Worm (Caenorhabditis elegans) whole organism, young adult: ENCODE results near the gene htrl-1.

Experiments used
- aptf-2 ChIP-seq: fragments of 200-800 bp; sonication (Bioruptor generic); conservative IDR thresholded peaks from 2 replicates; pipeline ENCODE4 v1.3.6; 2022; ENCODE audit warnings: missing genetic modification reagents, missing genetic modification characterization, missing compliant biosample characterization
- cebp-2 ChIP-seq: fragments of 200-800 bp; sonication (Bioruptor generic); IDR thresholded peaks from 2 replicates; pipeline ENCODE4 v1.3.6; 2022; ENCODE audit warnings: missing genetic modification characterization, missing compliant biosample characterization
- die-1 ChIP-seq: sonication (generic microtip); optimal IDR thresholded peaks from 2 replicates; lab custom pipeline; 2016; ENCODE audit warnings: missing genotype, mild to moderate bottlenecking, missing genetic modification characterization, missing compliant biosample characterization
- dpff-1 ChIP-seq: sonication (generic microtip); optimal IDR thresholded peaks from 2 replicates; lab custom pipeline; 2017; ENCODE audit warnings: mild to moderate bottlenecking, missing genetic modification characterization, missing compliant biosample characterization
- egl-44 ChIP-seq: fragments of 200-800 bp; sonication (Bioruptor generic); IDR thresholded peaks from 2 replicates; pipeline ENCODE4 v1.3.6; 2022; ENCODE audit warnings: missing genetic modification reagents, missing genetic modification characterization, missing compliant biosample characterization
- madf-10 ChIP-seq: sonication (generic microtip); optimal IDR thresholded peaks from 2 replicates; lab custom pipeline; 2016; ENCODE audit warnings: mild to moderate bottlenecking, missing genetic modification characterization, missing compliant biosample characterization
- mcd-1 ChIP-seq: fragments of 200-800 bp; sonication (Bioruptor generic); IDR thresholded peaks from 2 replicates; pipeline ENCODE4 v1.3.6; 2022; ENCODE audit warnings: missing genetic modification reagents, missing genetic modification characterization, missing compliant biosample characterization
- nhr-27 ChIP-seq: fragments of 200-800 bp; sonication (Bioruptor generic); optimal IDR thresholded peaks from 2 replicates; lab custom pipeline; 2018; ENCODE audit warnings: mild to moderate bottlenecking, missing genetic modification characterization, moderate library complexity, missing compliant biosample characterization
- zfh-2 ChIP-seq: fragments of 200-800 bp; sonication (Bioruptor generic); conservative IDR thresholded peaks from 2 replicates; pipeline ENCODE4 v1.3.6; 2022; ENCODE audit warnings: missing genetic modification reagents, missing genetic modification characterization, missing compliant biosample characterization

Gene htrl-1

DNA sequence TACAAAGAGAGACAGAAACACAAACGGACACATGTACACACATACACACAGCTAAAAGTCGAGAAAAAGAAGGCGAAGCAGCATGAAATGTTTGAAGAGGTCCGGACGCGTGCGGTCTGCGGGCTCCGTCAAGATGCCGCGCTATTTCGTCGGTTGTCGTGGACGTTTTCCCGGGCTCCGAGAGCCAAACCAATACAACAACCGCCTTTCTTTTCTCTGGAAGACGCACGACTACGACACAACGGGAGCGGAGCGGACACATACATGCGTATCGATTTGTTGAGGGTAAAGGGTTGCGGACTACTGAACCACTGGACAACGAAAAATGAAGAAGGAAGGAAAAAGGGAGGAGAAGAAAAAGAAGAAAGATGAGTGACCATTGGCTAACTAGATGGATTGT lies 50.8 kb downstream of the htrl-1 start:
- no peak for TF ChIP-seq egl-44 (GFP tag; lab: Robert Waterston, UW)
- TF ChIP-seq nhr-27 (tag; lab: Kevin White, UChicago) = no peak
- TF ChIP-seq madf-10 (tag; lab: Kevin White, UChicago) = peak; percentile 33
- TF ChIP-seq mcd-1 = no peak
- 0 out of 2 replicates have a peak, but pooled peaks have one; percentile 37 for TF ChIP-seq cebp-2 (GFP tag; lab: Robert Waterston, UW)
- no peak for TF ChIP-seq aptf-2 (GFP tag; lab: Robert Waterston, UW)
- TF ChIP-seq zfh-2 = peak; percentile 82
- no peak for TF ChIP-seq die-1
- no peak for TF ChIP-seq dpff-1 (tag; lab: Kevin White, UChicago)
